Worm (Caenorhabditis elegans) whole organism, late embryonic: ENCODE measurements around the gene F35E8.7.

ENCODE experiments used
- F13H6.1 ChIP-seq: sonication (generic microtip); optimal IDR thresholded peaks from 2 replicates; lab custom pipeline; 2016; ENCODE audit warnings: missing genetic modification characterization, missing compliant biosample characterization
- ceh-30 ChIP-seq: fragments of 150-350 bp; optimal IDR thresholded peaks from 2 replicates; lab custom pipeline; 2014; ENCODE audit warnings: missing biosample characterization, missing genetic modification characterization
- elt-2 ChIP-seq: sonication (generic microtip); optimal IDR thresholded peaks from 2 replicates; lab custom pipeline; 2016; ENCODE audit warnings: missing genetic modification reagents, missing genetic modification characterization, missing compliant biosample characterization
- elt-4 ChIP-seq: sonication (generic microtip); optimal IDR thresholded peaks from 2 replicates; lab custom pipeline; 2016; ENCODE audit warnings: missing genetic modification characterization, missing compliant biosample characterization
- hlh-15 ChIP-seq: sonication (generic microtip); optimal IDR thresholded peaks from 2 replicates; lab custom pipeline; 2016; ENCODE audit warnings: missing genetic modification characterization, missing compliant biosample characterization
- hlh-8 ChIP-seq: sonication (generic microtip); optimal IDR thresholded peaks from 2 replicates; lab custom pipeline; 2016; ENCODE audit warnings: missing genotype, missing genetic modification characterization, missing compliant biosample characterization
- lin-11 ChIP-seq: fragments of 200-800 bp; sonication (Bioruptor generic); optimal IDR thresholded peaks from 2 replicates; lab custom pipeline; 2018; ENCODE audit warnings: mild to moderate bottlenecking, missing genetic modification characterization, missing compliant biosample characterization
- nhr-11 ChIP-seq: fragments of 150-350 bp; optimal IDR thresholded peaks from 2 replicates; lab custom pipeline; 2014; ENCODE audit warnings: missing biosample characterization, missing genetic modification characterization
- npax-4 ChIP-seq: sonication (generic microtip); optimal IDR thresholded peaks from 2 replicates; lab custom pipeline; 2016; ENCODE audit warnings: missing genetic modification characterization, missing compliant biosample characterization
- pax-1 ChIP-seq: fragments of 150-350 bp; optimal IDR thresholded peaks from 2 replicates; lab custom pipeline; 2014; ENCODE audit warnings: missing biosample characterization, missing genetic modification characterization
- pha-4 ChIP-seq: fragments of 150-350 bp; optimal IDR thresholded peaks from 2 replicates; lab custom pipeline; 2018; ENCODE audit warnings: missing biosample characterization, missing genetic modification reagents, missing genetic modification characterization
- unc-42 ChIP-seq: sonication (generic microtip); optimal IDR thresholded peaks from 2 replicates; lab custom pipeline; 2016; ENCODE audit warnings: missing genotype, missing genetic modification characterization, missing compliant biosample characterization
- zip-5 ChIP-seq: sonication (generic microtip); optimal IDR thresholded peaks from 2 replicates; lab custom pipeline; 2016; ENCODE audit warnings: missing genetic modification characterization, missing compliant biosample characterization

DNA sequence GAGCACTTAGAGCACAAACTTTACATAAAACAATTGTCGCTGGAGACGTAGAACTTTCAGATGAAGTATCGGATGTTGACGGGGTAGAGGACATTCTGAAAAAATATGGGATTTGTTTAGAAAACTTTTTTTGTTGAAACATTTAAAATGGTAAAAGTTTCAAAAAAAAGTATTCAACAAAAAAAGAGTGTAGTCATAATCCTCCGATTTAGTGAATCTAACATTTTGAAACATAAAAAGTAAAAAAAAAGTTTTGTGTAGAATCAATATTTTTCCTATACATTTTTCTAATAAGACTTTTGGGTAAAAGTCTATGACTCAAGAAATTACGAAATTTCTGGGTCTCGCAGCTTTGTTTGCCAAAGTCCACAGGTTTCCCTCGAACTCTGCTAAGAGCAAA, 17.1 kb upstream of the F35E8.7 start, which contains the start of gene nhr-213:
- TF ChIP-seq unc-42 (tag; lab: Kevin White, UChicago) = no peak
- TF ChIP-seq nhr-11 (tag; lab: Kevin White, UChicago) = no peak
- TF ChIP-seq lin-11 (tag; lab: Kevin White, UChicago) = no peak
- TF ChIP-seq hlh-15 (tag; lab: Kevin White, UChicago) = no peak
- no peak for TF ChIP-seq hlh-8 (tag; lab: Kevin White, UChicago)
- TF ChIP-seq npax-4 (tag; lab: Kevin White, UChicago) = no peak
- TF ChIP-seq F13H6.1 (tag; lab: Kevin White, UChicago) = no peak
- no peak for TF ChIP-seq pha-4 (tag; lab: Kevin White, UChicago)
- no peak for TF ChIP-seq elt-2 (tag; lab: Kevin White, UChicago)
- TF ChIP-seq elt-4 = no peak
- no peak for TF ChIP-seq ceh-30
- no peak for TF ChIP-seq pax-1 (tag; lab: Kevin White, UChicago)
- no peak for TF ChIP-seq zip-5 (tag; lab: Kevin White, UChicago)
